Fruit fly (Drosophila melanogaster): ENCODE results near the gene AP-1gamma.
A peak's percentile ranks its signal among the peaks of the same experiment; 100 is the strongest.

The AP-1gamma gene

dm6 chrX:9141219-9141618, 32.7 kb downstream of the AP-1gamma start:
- TF ChIP-seq Myc (optimal IDR thresholded peaks at IDR 0.05), result no peak
- TF ChIP-seq ttk (optimal IDR thresholded peaks at IDR 0.05), result no peak

dm6 chrX:9142224-9142802, 33.8 kb downstream of the AP-1gamma start, which contains the start of gene CG7065:
TSS of gene CG7065 (plus strand) at chrX:9142493.
- TF ChIP-seq Myc (optimal IDR thresholded peaks at IDR 0.05) (no peak), psq (optimal IDR thresholded peaks at IDR 0.05) (no peak), ttk (optimal IDR thresholded peaks at IDR 0.05) (no peak), insv (optimal IDR thresholded peaks at IDR 0.05) (no peak), h (optimal IDR thresholded peaks at IDR 0.05) (no peak), Sin3A (optimal IDR thresholded peaks at IDR 0.05) (no peak)

- no peak for TF ChIP-seq h (optimal IDR thresholded peaks at IDR 0.05)
- TF ChIP-seq Sin3A (optimal IDR thresholded peaks at IDR 0.05), result no peak
- TF ChIP-seq Myc (optimal IDR thresholded peaks at IDR 0.05), result no peak
- no peak for TF ChIP-seq psq (optimal IDR thresholded peaks at IDR 0.05)
- no peak for TF ChIP-seq ttk (optimal IDR thresholded peaks at IDR 0.05)
Observed at dm6 chrX:9148989-9149522, 40.6 kb downstream of the AP-1gamma start, which contains the start of the genes fh and Bap111. TSS of gene fh (minus strand) at chrX:9149071. TSS of gene Bap111 (plus strand) at chrX:9149309.

dm6 chrX:9152127-9152598, 43.7 kb downstream of the AP-1gamma start:
- no peak for TF ChIP-seq Sin3A (optimal IDR thresholded peaks at IDR 0.05)
- no peak for TF ChIP-seq insv (optimal IDR thresholded peaks at IDR 0.05)
- no peak for TF ChIP-seq ttk (optimal IDR thresholded peaks at IDR 0.05)
- TF ChIP-seq Myc (optimal IDR thresholded peaks at IDR 0.05), result no peak

dm6 chrX:9155134-9155533, 46.6 kb downstream of the AP-1gamma start:
- TF ChIP-seq Myc (optimal IDR thresholded peaks at IDR 0.05) (no peak), psq (optimal IDR thresholded peaks at IDR 0.05) (no peak), h (optimal IDR thresholded peaks at IDR 0.05) (no peak), insv (optimal IDR thresholded peaks at IDR 0.05) (no peak), Sin3A (optimal IDR thresholded peaks at IDR 0.05) (no peak), ttk (optimal IDR thresholded peaks at IDR 0.05) (no peak)

dm6 chrX:9155715-9156387, 47.4 kb downstream of the AP-1gamma start:
- TF ChIP-seq psq (optimal IDR thresholded peaks at IDR 0.05) (no peak), insv (optimal IDR thresholded peaks at IDR 0.05) (no peak), Myc (optimal IDR thresholded peaks at IDR 0.05) (no peak), h (optimal IDR thresholded peaks at IDR 0.05) (no peak), Sin3A (optimal IDR thresholded peaks at IDR 0.05) (no peak), ttk (optimal IDR thresholded peaks at IDR 0.05) (no peak)

- TF ChIP-seq Sin3A (optimal IDR thresholded peaks at IDR 0.05), result no peak
- TF ChIP-seq h (optimal IDR thresholded peaks at IDR 0.05), result no peak
- TF ChIP-seq psq (optimal IDR thresholded peaks at IDR 0.05), result no peak
- TF ChIP-seq Myc (optimal IDR thresholded peaks at IDR 0.05), result no peak
- TF ChIP-seq ttk (optimal IDR thresholded peaks at IDR 0.05), result no peak
- TF ChIP-seq insv (optimal IDR thresholded peaks at IDR 0.05), result no peak
Observed at dm6 chrX:9156388-9156823, 47.9 kb downstream of the AP-1gamma start, which contains the start of gene His3.3B. TSS of gene His3.3B (minus strand) at chrX:9156669.

- TF ChIP-seq Sin3A (optimal IDR thresholded peaks at IDR 0.05) (peak; percentile 55), ttk (optimal IDR thresholded peaks at IDR 0.05) (no peak)
Observed at dm6 chrX:9158366-9158765, 49.9 kb downstream of the AP-1gamma start, which contains the start of the genes Ost48 and Dlip1. TSS of gene Ost48 (minus strand) at chrX:9158515. TSS of gene Dlip1 (plus strand) at chrX:9158622.

- no peak for TF ChIP-seq h (optimal IDR thresholded peaks at IDR 0.05)
- no peak for TF ChIP-seq Sin3A (optimal IDR thresholded peaks at IDR 0.05)
- no peak for TF ChIP-seq psq (optimal IDR thresholded peaks at IDR 0.05)
- TF ChIP-seq insv (optimal IDR thresholded peaks at IDR 0.05), result no peak
- no peak for TF ChIP-seq Myc (optimal IDR thresholded peaks at IDR 0.05)
- no peak for TF ChIP-seq ttk (optimal IDR thresholded peaks at IDR 0.05)
Observed at dm6 chrX:9159736-9160135, 51.2 kb downstream of the AP-1gamma start, which contains the start of gene NdufA3. TSS of gene NdufA3 (minus strand) at chrX:9160052.

- TF ChIP-seq h (optimal IDR thresholded peaks at IDR 0.05) (no peak), insv (optimal IDR thresholded peaks at IDR 0.05) (no peak), Sin3A (optimal IDR thresholded peaks at IDR 0.05) (no peak), psq (optimal IDR thresholded peaks at IDR 0.05) (no peak), Myc (optimal IDR thresholded peaks at IDR 0.05) (no peak), ttk (optimal IDR thresholded peaks at IDR 0.05) (no peak)
Observed at dm6 chrX:9161912-9162311, 53.4 kb downstream of the AP-1gamma start, which contains the start of the genes Zpr1 and CG44532. TSS of gene Zpr1 (minus strand) at chrX:9162090. TSS of gene CG44532 (plus strand) at chrX:9162092.

dm6 chrX:9163110-9163509, 54.6 kb downstream of the AP-1gamma start, which contains the start of gene mei-P26:
TSS of gene mei-P26 (plus strand) at chrX:9163255.
- TF ChIP-seq psq (optimal IDR thresholded peaks at IDR 0.05) (no peak), Sin3A (optimal IDR thresholded peaks at IDR 0.05) (no peak), h (optimal IDR thresholded peaks at IDR 0.05) (no peak), ttk (optimal IDR thresholded peaks at IDR 0.05) (no peak), Myc (optimal IDR thresholded peaks at IDR 0.05) (no peak), insv (optimal IDR thresholded peaks at IDR 0.05) (no peak)
